Fruit fly (Drosophila melanogaster) whole organism, wandering third instar larva: ENCODE results near the gene Jon25Bi.

ENCODE experiments used
- CG32264 ChIP-seq: fragments of 200-800 bp; sonication (Bioruptor generic); optimal IDR thresholded peaks from 2 replicates; lab custom pipeline; 2016; ENCODE audit warnings: missing biosample characterization, missing genetic modification characterization
- Hr83 ChIP-seq: fragments of 200-300 bp; sonication (Bioruptor generic); optimal IDR thresholded peaks from 2 replicates; lab custom pipeline; 2016; ENCODE audit warnings: missing biosample characterization, mild to moderate bottlenecking, missing genetic modification characterization, moderate library complexity; ENCODE audit not compliant: poor library complexity, severe bottlenecking
- Mio ChIP-seq: sonication (Bioruptor generic); optimal IDR thresholded peaks from 2 replicates; lab custom pipeline; 2016; ENCODE audit warnings: missing biosample characterization, missing genetic modification characterization
- br ChIP-seq: fragments of 200-800 bp; sonication (Bioruptor generic); optimal IDR thresholded peaks from 2 replicates; lab custom pipeline; 2016; ENCODE audit warnings: missing biosample characterization, missing genetic modification characterization
- dmrt93B ChIP-seq: fragments of 200-800 bp; sonication (Bioruptor generic); optimal IDR thresholded peaks from 2 replicates; lab custom pipeline; 2018; ENCODE audit warnings: missing biosample characterization, mild to moderate bottlenecking, missing genetic modification characterization
- ey ChIP-seq: fragments of 200-800 bp; sonication (Bioruptor generic); optimal IDR thresholded peaks from 2 replicates; lab custom pipeline; 2016; ENCODE audit warnings: missing biosample characterization, missing genetic modification characterization
- fru ChIP-seq: fragments of 200-800 bp; sonication (Bioruptor generic); optimal IDR thresholded peaks from 3 replicates; lab custom pipeline; 2016; ENCODE audit warnings: missing biosample characterization, mild to moderate bottlenecking, missing genetic modification characterization
- h ChIP-seq: fragments of 200-800 bp; sonication (Bioruptor generic); optimal IDR thresholded peaks from 3 replicates; lab custom pipeline; 2016; ENCODE audit warnings: missing biosample characterization, mild to moderate bottlenecking, missing genetic modification characterization
- lola ChIP-seq: fragments of >200 bp; optimal IDR thresholded peaks from 2 replicates; lab custom pipeline; 2017; ENCODE audit warnings: missing biosample characterization, missing genetic modification characterization
- pan ChIP-seq: fragments of >200 bp; optimal IDR thresholded peaks from 2 replicates; lab custom pipeline; 2017
- psq ChIP-seq: fragments of 200-800 bp; sonication (Bioruptor generic); optimal IDR thresholded peaks from 3 replicates; lab custom pipeline; 2017; ENCODE audit warnings: missing biosample characterization, mild to moderate bottlenecking, missing genetic modification characterization, moderate library complexity
- rgr ChIP-seq: fragments of 200-800 bp; sonication (Bioruptor generic); optimal IDR thresholded peaks from 3 replicates; lab custom pipeline; 2016; ENCODE audit warnings: missing biosample characterization, mild to moderate bottlenecking, missing genetic modification characterization

dm6 chr2L:4928340-4928739 is 26.6 kb downstream of the Jon25Bi start:
- TF ChIP-seq pan (no peak), Hr83 (no peak), fru (GFP tag; lab: Kevin White, UChicago) (no peak), ey (GFP tag; lab: Kevin White, UChicago) (no peak), h (GFP tag; lab: Kevin White, UChicago) (no peak), lola (GFP tag; lab: Kevin White, UChicago) (no peak), Mio (GFP tag; lab: Kevin White, UChicago) (no peak), dmrt93B (no peak), br (GFP tag; lab: Kevin White, UChicago) (no peak), CG32264 (GFP tag; lab: Kevin White, UChicago) (no peak), psq (GFP tag; lab: Kevin White, UChicago) (no peak), rgr (GFP tag; lab: Kevin White, UChicago) (no peak)
